Fruit fly (Drosophila melanogaster): ENCODE data around the gene CG16824.

DNA sequence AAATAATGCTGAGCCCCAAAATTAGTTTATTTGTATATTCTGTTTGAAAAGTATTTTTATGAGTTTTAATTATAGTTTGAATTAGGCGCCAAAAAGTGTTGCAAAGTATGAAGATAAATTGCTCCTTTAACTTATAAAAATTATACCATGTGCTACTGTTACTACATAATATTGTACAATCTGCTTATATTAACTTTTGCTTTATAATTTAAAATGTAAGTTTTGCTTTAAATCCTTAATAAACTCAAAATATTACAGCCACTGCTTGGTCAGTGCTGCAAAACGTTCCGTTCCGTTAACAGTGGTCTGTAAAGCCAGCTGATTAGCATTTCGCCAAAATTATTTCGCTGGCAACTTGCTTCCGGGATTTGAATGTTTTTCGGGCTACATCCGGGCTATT lies 3.1 kb upstream of the CG16824 start, which contains the start of gene CG31729:
- TF ChIP-seq CG13204 (GFP tag; optimal IDR thresholded peaks at IDR 0.05), result no peak
- TF ChIP-seq Snoo (tag; optimal IDR thresholded peaks at IDR 0.05), result no peak
- TF ChIP-seq fd96Ca (GFP tag; IDR thresholded peaks at IDR 0.05), result no peak
- TF ChIP-seq rn (GFP tag; IDR thresholded peaks at IDR 0.05), result no peak
- TF ChIP-seq CG14655 (GFP tag; optimal IDR thresholded peaks at IDR 0.05), result no peak
- no peak for TF ChIP-seq CG34367 (tag; optimal IDR thresholded peaks at IDR 0.05)
- no peak for TF ChIP-seq Pif1A (GFP tag; optimal IDR thresholded peaks at IDR 0.05)
- TF ChIP-seq CG10348 (GFP tag; IDR thresholded peaks at IDR 0.05), result no peak
- TF ChIP-seq CG9948 (tag; optimal IDR thresholded peaks at IDR 0.05), result no peak
- TF ChIP-seq CG15710 (tag; optimal IDR thresholded peaks at IDR 0.05), result no peak
